Worm (Caenorhabditis elegans): ENCODE results near the gene mett-10.

mett-10 gene

ce11 chrIII:10090685-10091084 lies 24.2 kb upstream of the mett-10 start, which contains the start of gene gtf-2H2C:
TSS of gene gtf-2H2C (minus strand) at chrIII:10090785.
- TF ChIP-seq ztf-29 (GFP tag; IDR thresholded peaks at IDR 0.05) (no peak), klf-2 (GFP tag; conservative IDR thresholded peaks at IDR 0.05) (no peak), ztf-23 (GFP tag; IDR thresholded peaks at IDR 0.05) (no peak), T22C8.4 (GFP tag; IDR thresholded peaks at IDR 0.05) (no peak), cog-1 (tag; optimal IDR thresholded peaks at IDR 0.05) (no peak), ref-1 (GFP tag; conservative IDR thresholded peaks at IDR 0.05) (no peak), flt-1 (GFP tag; IDR thresholded peaks at IDR 0.05) (no peak)

ce11 chrIII:10093093-10093492 lies 21.7 kb upstream of the mett-10 start:
- no peak for TF ChIP-seq ref-1 (GFP tag; conservative IDR thresholded peaks at IDR 0.05)
- TF ChIP-seq T22C8.4 (GFP tag; IDR thresholded peaks at IDR 0.05): no peak
- TF ChIP-seq tab-1 (GFP tag; IDR thresholded peaks at IDR 0.05): no peak
- TF ChIP-seq ztf-23 (GFP tag; IDR thresholded peaks at IDR 0.05): no peak
- TF ChIP-seq klf-2 (GFP tag; conservative IDR thresholded peaks at IDR 0.05): no peak
- TF ChIP-seq flt-1 (GFP tag; IDR thresholded peaks at IDR 0.05): no peak
- no peak for TF ChIP-seq ztf-29 (GFP tag; IDR thresholded peaks at IDR 0.05)
- TF ChIP-seq med-1 (GFP tag; optimal IDR thresholded peaks at IDR 0.05; ENCODE audit: insufficient read depth): no peak
- TF ChIP-seq cog-1 (tag; optimal IDR thresholded peaks at IDR 0.05): no peak

ce11 chrIII:10094538-10094937 lies 20.3 kb upstream of the mett-10 start:
- TF ChIP-seq cog-1 (tag; optimal IDR thresholded peaks at IDR 0.05): peak; percentile 25
- TF ChIP-seq klf-2 (GFP tag; conservative IDR thresholded peaks at IDR 0.05): no peak
- peak; percentile 76 for TF ChIP-seq flt-1 (GFP tag; IDR thresholded peaks at IDR 0.05)
- peak; percentile 76; the same call in 1 of the 2 replicates for TF ChIP-seq tab-1 (GFP tag; IDR thresholded peaks at IDR 0.05)

ce11 chrIII:10095377-10095776 lies 19.5 kb upstream of the mett-10 start:
- TF ChIP-seq ref-1 (GFP tag; conservative IDR thresholded peaks at IDR 0.05) (no peak), T22C8.4 (GFP tag; IDR thresholded peaks at IDR 0.05) (no peak), ztf-29 (GFP tag; IDR thresholded peaks at IDR 0.05) (no peak), flt-1 (GFP tag; IDR thresholded peaks at IDR 0.05) (no peak), klf-2 (GFP tag; conservative IDR thresholded peaks at IDR 0.05) (no peak), med-1 (GFP tag; optimal IDR thresholded peaks at IDR 0.05; ENCODE audit: insufficient read depth) (no peak)

- TF ChIP-seq ztf-29 (GFP tag; IDR thresholded peaks at IDR 0.05) (0 out of 2 replicates have a peak, but pooled peaks have one; percentile 6), tab-1 (GFP tag; IDR thresholded peaks at IDR 0.05) (0 out of 2 replicates have a peak, but pooled peaks have one; percentile 47), flt-1 (GFP tag; IDR thresholded peaks at IDR 0.05) (peak; percentile 64; the same call in 1 of the 2 replicates), T22C8.4 (GFP tag; IDR thresholded peaks at IDR 0.05) (0 out of 2 replicates have a peak, but pooled peaks have one; percentile 43), klf-2 (GFP tag; conservative IDR thresholded peaks at IDR 0.05) (no peak), ztf-23 (GFP tag; IDR thresholded peaks at IDR 0.05) (0 out of 2 replicates have a peak, but pooled peaks have one; percentile 48), cog-1 (tag; optimal IDR thresholded peaks at IDR 0.05) (peak; percentile 69), med-1 (GFP tag; optimal IDR thresholded peaks at IDR 0.05; ENCODE audit: insufficient read depth) (no peak), ref-1 (GFP tag; conservative IDR thresholded peaks at IDR 0.05) (no peak)
These were observed 18.3 kb upstream of the mett-10 start for ce11 chrIII:10096525-10096972.

ce11 chrIII:10097981-10098380 lies 16.9 kb upstream of the mett-10 start, which contains the start of gene spop-1:
TSS of gene spop-1 (minus strand) at chrIII:10098081.
- no peak for TF ChIP-seq flt-1 (GFP tag; IDR thresholded peaks at IDR 0.05)
- TF ChIP-seq cog-1 (tag; optimal IDR thresholded peaks at IDR 0.05): no peak
- no peak for TF ChIP-seq T22C8.4 (GFP tag; IDR thresholded peaks at IDR 0.05)
- no peak for TF ChIP-seq ref-1 (GFP tag; conservative IDR thresholded peaks at IDR 0.05)
- TF ChIP-seq ztf-29 (GFP tag; IDR thresholded peaks at IDR 0.05): no peak
- TF ChIP-seq med-1 (GFP tag; optimal IDR thresholded peaks at IDR 0.05; ENCODE audit: insufficient read depth): no peak
- no peak for TF ChIP-seq klf-2 (GFP tag; conservative IDR thresholded peaks at IDR 0.05)
- no peak for TF ChIP-seq tab-1 (GFP tag; IDR thresholded peaks at IDR 0.05)
- TF ChIP-seq ztf-23 (GFP tag; IDR thresholded peaks at IDR 0.05): no peak

- no peak for TF ChIP-seq ztf-29 (GFP tag; IDR thresholded peaks at IDR 0.05)
- no peak for TF ChIP-seq tab-1 (GFP tag; IDR thresholded peaks at IDR 0.05)
- no peak for TF ChIP-seq ztf-23 (GFP tag; IDR thresholded peaks at IDR 0.05)
- TF ChIP-seq flt-1 (GFP tag; IDR thresholded peaks at IDR 0.05): no peak
- TF ChIP-seq med-1 (GFP tag; optimal IDR thresholded peaks at IDR 0.05; ENCODE audit: insufficient read depth): no peak
- TF ChIP-seq cog-1 (tag; optimal IDR thresholded peaks at IDR 0.05): no peak
- no peak for TF ChIP-seq ref-1 (GFP tag; conservative IDR thresholded peaks at IDR 0.05)
- no peak for TF ChIP-seq klf-2 (GFP tag; conservative IDR thresholded peaks at IDR 0.05)
- no peak for TF ChIP-seq T22C8.4 (GFP tag; IDR thresholded peaks at IDR 0.05)
These were observed 13.5 kb upstream of the mett-10 start, which contains the start of gene kel-10 for ce11 chrIII:10101352-10101751. TSS of gene kel-10 (minus strand) at chrIII:10101452.

- TF ChIP-seq tab-1 (GFP tag; IDR thresholded peaks at IDR 0.05) (no peak), flt-1 (GFP tag; IDR thresholded peaks at IDR 0.05) (no peak), cog-1 (tag; optimal IDR thresholded peaks at IDR 0.05) (no peak), ztf-23 (GFP tag; IDR thresholded peaks at IDR 0.05) (no peak), med-1 (GFP tag; optimal IDR thresholded peaks at IDR 0.05; ENCODE audit: insufficient read depth) (no peak), ztf-29 (GFP tag; IDR thresholded peaks at IDR 0.05) (no peak), klf-2 (GFP tag; conservative IDR thresholded peaks at IDR 0.05) (no peak), T22C8.4 (GFP tag; IDR thresholded peaks at IDR 0.05) (no peak), ref-1 (GFP tag; conservative IDR thresholded peaks at IDR 0.05) (no peak)
These were observed 8.4 kb upstream of the mett-10 start, which contains the start of gene srt-55 for ce11 chrIII:10106390-10106789. TSS of gene srt-55 (minus strand) at chrIII:10106490.

ce11 chrIII:10108995-10109394 lies 5.8 kb upstream of the mett-10 start, which contains the start of gene T16H12.9:
TSS of gene T16H12.9 (plus strand) at chrIII:10109295.
- no peak for TF ChIP-seq ref-1 (GFP tag; conservative IDR thresholded peaks at IDR 0.05)
- no peak for TF ChIP-seq ztf-29 (GFP tag; IDR thresholded peaks at IDR 0.05)
- TF ChIP-seq cog-1 (tag; optimal IDR thresholded peaks at IDR 0.05): no peak
- no peak for TF ChIP-seq T22C8.4 (GFP tag; IDR thresholded peaks at IDR 0.05)

- TF ChIP-seq T22C8.4 (GFP tag; IDR thresholded peaks at IDR 0.05) (no peak), ztf-23 (GFP tag; IDR thresholded peaks at IDR 0.05) (no peak), klf-2 (GFP tag; conservative IDR thresholded peaks at IDR 0.05) (no peak), cog-1 (tag; optimal IDR thresholded peaks at IDR 0.05) (no peak), ref-1 (GFP tag; conservative IDR thresholded peaks at IDR 0.05) (no peak), flt-1 (GFP tag; IDR thresholded peaks at IDR 0.05) (no peak), med-1 (GFP tag; optimal IDR thresholded peaks at IDR 0.05; ENCODE audit: insufficient read depth) (no peak), ztf-29 (GFP tag; IDR thresholded peaks at IDR 0.05) (no peak), tab-1 (GFP tag; IDR thresholded peaks at IDR 0.05) (no peak)
These were observed 1.9 kb upstream of the mett-10 start, which contains the start of gene vps-29 for ce11 chrIII:10112958-10113357. TSS of gene vps-29 (minus strand) at chrIII:10113058.
